Fruit fly (Drosophila melanogaster): ENCODE measurements around the gene Pdp1.

dm6 chr3L:7782051-7782682, 85.0 kb downstream of the Pdp1 start:
- TF ChIP-seq CG8478 (optimal IDR thresholded peaks at IDR 0.05) = no peak
- no peak for TF ChIP-seq CTCF (optimal IDR thresholded peaks at IDR 0.05)
